Worm (Caenorhabditis elegans) whole organism, mixed stage, embryonic: ENCODE data around the gene F13D12.5.

ENCODE experiments used
- M03D4.4 ChIP-seq: sonication (generic microtip); optimal IDR thresholded peaks from 2 replicates; lab custom pipeline; 2017; ENCODE audit warnings: mild to moderate bottlenecking, missing genetic modification characterization, missing compliant biosample characterization
- ceh-39 ChIP-seq: fragments of 150-350 bp; optimal IDR thresholded peaks from 2 replicates; lab custom pipeline; 2014; ENCODE audit warnings: missing biosample characterization, missing genetic modification characterization
- ceh-43 ChIP-seq: fragments of 200-800 bp; sonication (Bioruptor generic); optimal IDR thresholded peaks from 2 replicates; lab custom pipeline; 2018; ENCODE audit warnings: mild to moderate bottlenecking, missing genetic modification characterization, moderate library complexity, missing compliant biosample characterization
- ceh-83 ChIP-seq: fragments of 200-800 bp; sonication (Bioruptor generic); optimal IDR thresholded peaks from 2 replicates; lab custom pipeline; 2018; ENCODE audit warnings: mild to moderate bottlenecking, missing genetic modification characterization, missing compliant biosample characterization
- ces-1 ChIP-seq: fragments of 150-350 bp; optimal IDR thresholded peaks from 2 replicates; lab custom pipeline; 2014; ENCODE audit warnings: missing biosample characterization, missing genetic modification reagents, missing genetic modification characterization
- cnd-1 ChIP-seq: fragments of 200-800 bp; sonication (Bioruptor generic); optimal IDR thresholded peaks from 2 replicates; lab custom pipeline; 2018; ENCODE audit warnings: mild to moderate bottlenecking, missing genetic modification characterization, missing compliant biosample characterization
- drap-1 ChIP-seq: fragments of 200-800 bp; sonication (Bioruptor generic); optimal IDR thresholded peaks from 3 replicates; lab custom pipeline; 2018; ENCODE audit warnings: mild to moderate bottlenecking, missing genetic modification characterization, missing compliant biosample characterization
- elt-1 ChIP-seq: sonication (generic microtip); optimal IDR thresholded peaks from 2 replicates; lab custom pipeline; 2017; ENCODE audit warnings: missing genetic modification characterization, mild to moderate bottlenecking, missing compliant biosample characterization, antibody characterized with exemption, moderate library complexity, borderline replicate concordance; ENCODE audit not compliant: insufficient read depth
- elt-3 ChIP-seq: fragments of 150-350 bp; optimal IDR thresholded peaks from 2 replicates; lab custom pipeline; 2014; ENCODE audit warnings: missing biosample characterization, missing genetic modification characterization
- flh-1 ChIP-seq: fragments of 200-800 bp; sonication (Bioruptor generic); optimal IDR thresholded peaks from 2 replicates; lab custom pipeline; 2018; ENCODE audit warnings: mild to moderate bottlenecking, missing genetic modification characterization, moderate library complexity, missing compliant biosample characterization
- ham-2 ChIP-seq: fragments of 200-800 bp; sonication (Bioruptor generic); optimal IDR thresholded peaks from 2 replicates; lab custom pipeline; 2018; ENCODE audit warnings: mild to moderate bottlenecking, missing genetic modification characterization, missing compliant biosample characterization
- hlh-1 ChIP-seq: fragments of 150-350 bp; optimal IDR thresholded peaks from 2 replicates; lab custom pipeline; 2014; ENCODE audit warnings: missing biosample characterization, missing genetic modification reagents, missing genetic modification characterization
- lsy-2 ChIP-seq: fragments of 150-350 bp; optimal IDR thresholded peaks from 2 replicates; lab custom pipeline; 2014; ENCODE audit warnings: missing biosample characterization, missing genetic modification characterization
- mab-5 ChIP-seq: fragments of 150-350 bp; optimal IDR thresholded peaks from 2 replicates; lab custom pipeline; 2014; ENCODE audit warnings: missing biosample characterization, missing genetic modification characterization
- mep-1 ChIP-seq: fragments of 150-350 bp; optimal IDR thresholded peaks from 2 replicates; lab custom pipeline; 2017; ENCODE audit warnings: missing biosample characterization, missing genetic modification reagents, missing genetic modification characterization, inconsistent platforms
- mls-2 ChIP-seq: sonication (generic microtip); optimal IDR thresholded peaks from 2 replicates; lab custom pipeline; 2016; ENCODE audit warnings: mild to moderate bottlenecking, missing genetic modification characterization, moderate library complexity, missing compliant biosample characterization
- nhr-2 ChIP-seq: fragments of 150-350 bp; optimal IDR thresholded peaks from 2 replicates; lab custom pipeline; 2014; ENCODE audit warnings: missing biosample characterization, missing genetic modification characterization
- nhr-237 ChIP-seq: fragments of 150-350 bp; optimal IDR thresholded peaks from 2 replicates; lab custom pipeline; 2014; ENCODE audit warnings: missing biosample characterization, missing genetic modification characterization
- nhr-28 ChIP-seq: fragments of 150-350 bp; optimal IDR thresholded peaks from 2 replicates; lab custom pipeline; 2014; ENCODE audit warnings: missing biosample characterization, missing genetic modification characterization
- nhr-76 ChIP-seq: sonication (generic microtip); optimal IDR thresholded peaks from 2 replicates; lab custom pipeline; 2017; ENCODE audit warnings: missing biosample characterization, missing genetic modification characterization
- sem-2 ChIP-seq: fragments of 200-800 bp; sonication (Bioruptor generic); optimal IDR thresholded peaks from 2 replicates; lab custom pipeline; 2018; ENCODE audit warnings: mild to moderate bottlenecking, missing genetic modification characterization, missing compliant biosample characterization
- snpc-4 ChIP-seq: fragments of 150-350 bp; optimal IDR thresholded peaks from 2 replicates; lab custom pipeline; 2014; ENCODE audit warnings: missing biosample characterization, missing genetic modification characterization
- sptf-1 ChIP-seq: sonication (generic microtip); optimal IDR thresholded peaks from 2 replicates; lab custom pipeline; 2017; ENCODE audit warnings: mild to moderate bottlenecking, missing genetic modification characterization, moderate library complexity, missing compliant biosample characterization
- tbx-8 ChIP-seq: fragments of 200-800 bp; sonication (Bioruptor generic); optimal IDR thresholded peaks from 2 replicates; lab custom pipeline; 2018; ENCODE audit warnings: mild to moderate bottlenecking, missing genetic modification characterization, moderate library complexity, missing compliant biosample characterization
- unc-120 ChIP-seq: sonication (generic microtip); optimal IDR thresholded peaks from 2 replicates; lab custom pipeline; 2017; ENCODE audit warnings: missing genetic modification characterization, missing compliant biosample characterization; ENCODE audit not compliant: poor library complexity, severe bottlenecking
- unc-39 ChIP-seq: fragments of 150-350 bp; optimal IDR thresholded peaks from 2 replicates; lab custom pipeline; 2014; ENCODE audit warnings: missing biosample characterization, missing genetic modification characterization
- unc-62 ChIP-seq: fragments of 150-350 bp; optimal IDR thresholded peaks from 2 replicates; lab custom pipeline; 2014; ENCODE audit warnings: missing biosample characterization, missing genetic modification reagents, missing genetic modification characterization
- ztf-11 ChIP-seq: fragments of 150-350 bp; optimal IDR thresholded peaks from 2 replicates; lab custom pipeline; 2014; ENCODE audit warnings: missing biosample characterization, missing genetic modification characterization

Gene F13D12.5

DNA sequence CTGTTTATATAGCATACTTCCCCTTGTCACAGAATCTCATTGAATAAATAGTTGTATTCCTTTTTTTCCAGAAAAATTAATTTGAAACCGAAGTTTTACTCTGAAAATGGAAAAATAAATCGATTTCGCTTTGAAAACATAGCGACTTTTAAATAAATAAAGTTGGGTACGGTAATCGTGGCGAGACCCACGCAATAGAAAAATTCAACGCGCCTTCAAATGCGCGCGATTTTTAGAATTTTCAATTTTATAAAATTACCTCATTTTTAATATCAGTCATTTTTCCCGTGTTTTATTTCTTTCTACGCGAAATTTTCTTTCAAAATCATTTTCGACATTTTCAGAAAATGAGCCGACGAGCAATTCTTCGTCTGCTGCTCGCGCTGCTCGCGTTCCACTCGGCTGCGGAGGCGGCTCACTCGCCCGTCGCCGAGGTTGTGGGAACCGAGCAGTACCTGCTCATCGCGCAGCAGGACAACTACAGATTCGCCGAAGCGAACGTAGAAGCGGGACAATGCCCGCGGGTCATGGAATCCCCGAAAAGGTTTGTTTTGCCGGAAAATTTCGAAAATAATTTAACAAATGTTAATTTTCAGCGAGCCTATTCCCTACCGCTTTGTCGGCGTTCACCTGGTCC is at the start of gene F13D12.5:
Gene F13D12.5 (plus strand): TSS at position 345 of the 637 bp plus-strand sequence.
- TF ChIP-seq nhr-76 (tag; lab: Kevin White, UChicago): no peak

DNA sequence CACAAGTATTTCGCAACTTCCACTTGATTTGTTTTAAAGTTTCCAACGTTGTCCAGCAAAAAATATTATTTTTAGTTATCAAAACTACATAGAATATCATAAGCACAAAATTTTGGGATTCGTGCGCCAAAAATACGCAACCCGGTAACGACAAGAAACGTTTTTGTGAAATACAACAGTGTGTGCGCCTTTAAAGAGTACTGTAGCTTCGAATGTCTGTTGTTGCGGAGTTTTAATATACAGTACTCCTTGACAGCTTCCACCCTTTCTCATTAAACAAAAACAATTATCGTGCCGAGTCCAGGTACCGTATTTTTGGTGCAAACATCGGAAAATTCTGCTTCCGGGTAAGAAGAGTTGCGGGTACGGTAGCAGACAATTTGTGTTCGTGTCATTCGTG is 46.4 kb upstream of the F13D12.5 start:
- no peak for TF ChIP-seq sem-2 (GFP tag; lab: Kevin White, UChicago)
- no peak for TF ChIP-seq mep-1
- no peak for TF ChIP-seq ztf-11 (tag; lab: Kevin White, UChicago)
- TF ChIP-seq unc-39: no peak
- no peak for TF ChIP-seq ces-1 (GFP tag; lab: Kevin White, UChicago)
- no peak for TF ChIP-seq unc-62 (GFP tag; lab: Kevin White, UChicago)
- TF ChIP-seq ham-2 (GFP tag; lab: Kevin White, UChicago): no peak
- TF ChIP-seq elt-3 (tag; lab: Kevin White, UChicago): no peak
- no peak for TF ChIP-seq nhr-237
- TF ChIP-seq flh-1 (GFP tag; lab: Kevin White, UChicago): no peak
- no peak for TF ChIP-seq ceh-43 (GFP tag; lab: Kevin White, UChicago)
- TF ChIP-seq mab-5 (tag; lab: Kevin White, UChicago): no peak
- no peak for TF ChIP-seq lsy-2 (tag; lab: Kevin White, UChicago)
- TF ChIP-seq nhr-28 (tag; lab: Kevin White, UChicago): no peak
- TF ChIP-seq mls-2 (tag; lab: Kevin White, UChicago): no peak
- no peak for TF ChIP-seq ceh-83 (GFP tag; lab: Kevin White, UChicago)
- no peak for TF ChIP-seq sptf-1 (tag; lab: Kevin White, UChicago)
- TF ChIP-seq snpc-4 (tag; lab: Kevin White, UChicago): no peak
- no peak for TF ChIP-seq nhr-76 (tag; lab: Kevin White, UChicago)
- no peak for TF ChIP-seq hlh-1 (tag; lab: Kevin White, UChicago)

DNA sequence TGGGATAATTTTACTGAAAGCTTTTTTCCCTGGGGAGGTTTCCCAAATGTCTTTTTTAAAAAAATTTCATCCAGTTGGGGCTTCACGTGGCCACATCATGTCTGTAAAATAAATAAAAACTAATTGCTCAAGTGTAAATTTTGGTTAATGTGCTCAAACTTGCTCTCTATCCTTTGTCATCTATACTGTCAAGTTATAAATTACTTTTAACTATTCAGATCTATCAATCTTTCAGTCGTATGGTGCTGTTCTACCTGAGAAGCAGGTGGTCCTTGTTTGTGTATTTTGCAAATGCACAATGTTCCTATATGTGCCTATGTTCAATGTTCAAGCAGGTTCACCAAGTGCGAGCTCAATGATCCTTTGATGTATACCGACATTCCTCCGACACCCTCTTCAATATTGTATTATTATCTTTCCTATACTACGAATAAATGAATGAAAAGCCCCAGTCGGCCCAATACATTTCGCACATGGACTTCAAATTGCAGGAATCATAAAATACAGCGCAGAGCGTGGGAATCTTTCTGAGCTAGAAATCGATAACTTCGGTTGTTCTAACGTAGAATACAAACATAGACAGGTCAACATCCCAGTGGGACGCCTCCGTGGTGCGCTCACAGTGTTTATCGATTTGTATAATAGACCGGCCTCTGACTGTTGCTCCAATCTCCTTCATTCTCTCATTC is 45.3 kb upstream of the F13D12.5 start, which contains the start of the genes sfxn-1.4 and C47D12.4:
Gene sfxn-1.4 (minus strand): TSS at position 101 of the 689 bp plus-strand sequence.
Gene C47D12.4 (plus strand): TSS at position 639 of the 689 bp plus-strand sequence.
- TF ChIP-seq ceh-39 (tag; lab: Kevin White, UChicago) (peak; percentile 1), lsy-2 (tag; lab: Kevin White, UChicago) (no peak)
- TF ChIP-seq, all 35 proteins: peak for 1

DNA sequence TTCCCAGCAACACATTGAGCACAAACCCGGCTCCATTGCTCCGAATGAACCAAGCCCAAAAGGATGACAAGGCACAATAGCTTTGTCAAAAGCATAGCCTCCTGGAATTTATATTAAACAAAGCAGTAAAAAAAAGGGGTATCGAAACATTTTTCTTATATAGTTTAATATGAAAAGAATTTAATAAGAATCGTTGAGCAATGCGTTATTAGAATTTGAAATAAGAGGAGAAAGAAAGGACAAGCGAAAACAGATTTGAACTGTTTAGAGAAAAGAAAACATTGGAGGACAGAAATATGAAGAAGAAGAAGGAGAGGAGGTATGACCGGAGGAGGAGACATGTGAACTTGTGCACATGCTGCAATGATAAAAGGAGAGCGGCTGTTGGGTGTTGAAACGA is 41.4 kb upstream of the F13D12.5 start, which contains the start of gene C47D12.5:
Gene C47D12.5 (minus strand): TSS at position 101 of the 400 bp plus-strand sequence.
- no peak for TF ChIP-seq hlh-1 (tag; lab: Kevin White, UChicago)
- TF ChIP-seq M03D4.4 (tag; lab: Kevin White, UChicago): no peak
- no peak for TF ChIP-seq nhr-2 (tag; lab: Kevin White, UChicago)
- TF ChIP-seq ztf-11 (tag; lab: Kevin White, UChicago): no peak
- no peak for TF ChIP-seq snpc-4 (tag; lab: Kevin White, UChicago)
- TF ChIP-seq nhr-28 (tag; lab: Kevin White, UChicago): no peak
- TF ChIP-seq nhr-237: no peak
- TF ChIP-seq ceh-39 (tag; lab: Kevin White, UChicago): no peak
- no peak for TF ChIP-seq elt-1
- no peak for TF ChIP-seq lsy-2 (tag; lab: Kevin White, UChicago)
- TF ChIP-seq, all 35 proteins: peak for 0

DNA sequence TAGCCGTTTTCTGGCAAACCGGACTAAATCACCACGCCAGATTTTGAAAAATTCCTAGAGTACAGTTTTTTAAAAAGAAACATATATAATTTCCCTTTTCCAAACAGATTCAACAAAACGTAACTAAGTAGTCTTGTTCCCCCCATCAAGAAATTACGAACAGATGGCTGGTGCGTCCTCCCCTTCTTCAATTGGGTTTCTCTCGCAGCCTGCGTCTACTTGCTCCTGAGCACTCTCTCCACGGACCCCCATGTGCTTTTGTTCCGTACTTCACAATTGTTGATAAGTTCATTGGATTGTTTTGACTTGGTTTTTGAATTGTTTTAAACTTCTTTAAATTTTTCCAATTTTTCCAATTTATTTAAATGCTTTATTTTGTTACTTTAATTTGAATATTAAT is 38.6 kb upstream of the F13D12.5 start:
- peak; percentile 46 for TF ChIP-seq unc-120 (tag; lab: Kevin White, UChicago)
- TF ChIP-seq drap-1 (GFP tag; lab: Kevin White, UChicago): no peak
- peak; percentile 70 for TF ChIP-seq cnd-1 (tag; lab: Kevin White, UChicago)
- peak; percentile 79 for TF ChIP-seq ces-1 (GFP tag; lab: Kevin White, UChicago)

DNA sequence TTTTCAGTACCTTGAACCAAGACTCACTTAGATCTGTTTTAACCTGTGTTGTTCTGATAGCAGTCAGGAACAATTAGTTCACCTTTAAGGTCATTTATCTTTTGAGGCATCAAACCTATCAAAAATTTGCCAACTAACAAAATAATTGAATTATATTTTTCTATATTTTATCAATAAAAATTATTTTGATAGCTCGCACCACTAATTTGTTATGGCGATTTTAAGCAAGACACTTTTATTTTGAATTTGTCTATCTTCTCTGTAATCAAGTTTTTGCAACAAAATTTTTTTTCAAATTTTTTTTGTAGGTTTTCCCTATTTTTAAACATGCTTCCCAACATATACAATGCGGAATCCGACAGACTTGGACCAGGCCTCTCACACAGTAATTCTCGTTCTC is 38.0 kb upstream of the F13D12.5 start, which contains the start of gene kel-1:
Gene kel-1 (plus strand): TSS at position 301 of the 400 bp plus-strand sequence.
- TF ChIP-seq ham-2 (GFP tag; lab: Kevin White, UChicago): no peak
- TF ChIP-seq nhr-76 (tag; lab: Kevin White, UChicago): no peak
- TF ChIP-seq tbx-8 (GFP tag; lab: Kevin White, UChicago): no peak
- no peak for TF ChIP-seq ztf-11 (tag; lab: Kevin White, UChicago)
